4 fruit fly cellular contexts compared by ENCODE assay signal in genomic region chr2L:3562435-3562834, dm6.
A peak's percentile ranks its signal among the peaks of the same experiment; 100 is the strongest.
TF ChIP-seq lines count a peak whose summit lies in the region.

No protein-coding gene starts in this region.

- no peak for TF ChIP-seq CTCF in whole organism, embryonic (GFP tag; optimal IDR thresholded peaks at IDR 0.05; lab: Kevin White, UChicago)

TF ChIP-seq in whole organism, embryonic, 481 proteins besides CTCF, POLR2A, EP300 and RAD21:
- TF ChIP-seq ssp (GFP tag; IDR thresholded peaks at IDR 0.05; lab: Robert Waterston, UW) (no peak), CG8924 (tag; optimal IDR thresholded peaks at IDR 0.05; lab: Kevin White, UChicago) (no peak), usp (GFP tag; optimal IDR thresholded peaks at IDR 0.05; lab: Kevin White, UChicago) (no peak), vnd (GFP tag; IDR thresholded peaks at IDR 0.05; lab: Robert Waterston, UW; ENCODE audit: partially characterized antibody) (no peak), CG12219 (GFP tag; optimal IDR thresholded peaks at IDR 0.05; lab: Kevin White, UChicago) (no peak), CG34224 (GFP tag; IDR thresholded peaks at IDR 0.05; lab: Robert Waterston, UW; ENCODE audit: partially characterized antibody) (no peak), bsh (GFP tag; optimal IDR thresholded peaks at IDR 0.05; lab: Kevin White, UChicago) (peak in 1 of 2 experiments; percentile 3), CG17361 (GFP tag; IDR thresholded peaks at IDR 0.05; lab: Robert Waterston, UW) (peak; percentile 57; the same call in 1 of the 3 replicates), B-H1 (GFP tag; IDR thresholded peaks at IDR 0.05; lab: Robert Waterston, UW) (no peak), CG10543 (GFP tag; optimal IDR thresholded peaks at IDR 0.05; lab: Kevin White, UChicago) (no peak)

TF ChIP-seq in whole organism, prepupa, 60 proteins besides CTCF, POLR2A, EP300 and RAD21 (continues in another document):
- TF ChIP-seq CG11294 (GFP tag; IDR thresholded peaks at IDR 0.05; lab: Robert Waterston, UW) = no peak
- TF ChIP-seq CG11762 (GFP tag; optimal IDR thresholded peaks at IDR 0.05; lab: Kevin White, UChicago; ENCODE audit: insufficient read depth) = no peak
- no peak for TF ChIP-seq Hr4 (GFP tag; optimal IDR thresholded peaks at IDR 0.05; lab: Kevin White, UChicago)
- TF ChIP-seq CG4318 (GFP tag; optimal IDR thresholded peaks at IDR 0.05; lab: Kevin White, UChicago) = no peak
- peak; percentile 14 for TF ChIP-seq CG34406 (GFP tag; optimal IDR thresholded peaks at IDR 0.05; lab: Kevin White, UChicago)
- TF ChIP-seq Sox14 (GFP tag; optimal IDR thresholded peaks at IDR 0.05; lab: Kevin White, UChicago) = peak; percentile 49
- TF ChIP-seq CG8119 (GFP tag; IDR thresholded peaks at IDR 0.05; lab: Robert Waterston, UW) = no peak
- TF ChIP-seq CG7368 (GFP tag; optimal IDR thresholded peaks at IDR 0.05; lab: Kevin White, UChicago) = no peak
- TF ChIP-seq CG6163 (GFP tag; IDR thresholded peaks at IDR 0.05; lab: Robert Waterston, UW) = no peak
- peak; percentile 46 for TF ChIP-seq OdsH (GFP tag; optimal IDR thresholded peaks at IDR 0.05; lab: Kevin White, UChicago)
- peak; percentile 38 for TF ChIP-seq Met (GFP tag; optimal IDR thresholded peaks at IDR 0.05; lab: Kevin White, UChicago)
- TF ChIP-seq cyc (GFP tag; optimal IDR thresholded peaks at IDR 0.05; lab: Kevin White, UChicago) = peak; percentile 36
- TF ChIP-seq CG6792 (GFP tag; optimal IDR thresholded peaks at IDR 0.05; lab: Kevin White, UChicago) = peak; percentile 44
- TF ChIP-seq CG3032 (tag; optimal IDR thresholded peaks at IDR 0.05; lab: Kevin White, UChicago) = peak; percentile 64
- TF ChIP-seq CG11902 (GFP tag; optimal IDR thresholded peaks at IDR 0.05; lab: Kevin White, UChicago) = peak; percentile 9
- TF ChIP-seq Smox (GFP tag; optimal IDR thresholded peaks at IDR 0.05; lab: Kevin White, UChicago) = peak; percentile 8
- TF ChIP-seq pdm3 (GFP tag; optimal IDR thresholded peaks at IDR 0.05; lab: Kevin White, UChicago) = peak; percentile 58
- peak; percentile 41 for TF ChIP-seq topi (GFP tag; optimal IDR thresholded peaks at IDR 0.05; lab: Kevin White, UChicago)
- TF ChIP-seq fkh (GFP tag; optimal IDR thresholded peaks at IDR 0.05; lab: Kevin White, UChicago) = no peak
- peak; percentile 30 to 39 for TF ChIP-seq ss (GFP tag; optimal IDR thresholded peaks at IDR 0.05; lab: Kevin White, UChicago)
- TF ChIP-seq acj6 (GFP tag; optimal IDR thresholded peaks at IDR 0.05; lab: Kevin White, UChicago) = peak; percentile 20
- TF ChIP-seq esn (GFP tag; optimal IDR thresholded peaks at IDR 0.05; lab: Kevin White, UChicago) = peak; percentile 46
- TF ChIP-seq fd85E (GFP tag; optimal IDR thresholded peaks at IDR 0.05; lab: Kevin White, UChicago) = no peak
- peak; percentile 58 for TF ChIP-seq dsx (GFP tag; optimal IDR thresholded peaks at IDR 0.05; lab: Kevin White, UChicago; ENCODE audit: poor library complexity, severe bottlenecking)
- peak; percentile 41 for TF ChIP-seq Eip75B (GFP tag; optimal IDR thresholded peaks at IDR 0.05; lab: Kevin White, UChicago)
- peak; percentile 24 for TF ChIP-seq Ets21C (GFP tag; optimal IDR thresholded peaks at IDR 0.05; lab: Kevin White, UChicago)
- peak; percentile 4 for TF ChIP-seq vri (GFP tag; optimal IDR thresholded peaks at IDR 0.05; lab: Kevin White, UChicago)

TF ChIP-seq in whole organism, pupa, 21 proteins besides CTCF, POLR2A, EP300 and RAD21:
- TF ChIP-seq CG34367 (tag; optimal IDR thresholded peaks at IDR 0.05; lab: Kevin White, UChicago) = peak; percentile 50
- TF ChIP-seq gl (tag; optimal IDR thresholded peaks at IDR 0.05; lab: Kevin White, UChicago) = no peak
- TF ChIP-seq fd96Ca (GFP tag; IDR thresholded peaks at IDR 0.05; lab: Robert Waterston, UW) = peak; percentile 44; the same call in 1 of the 3 replicates
- TF ChIP-seq D1 (tag; optimal IDR thresholded peaks at IDR 0.05; lab: Kevin White, UChicago) = no peak
- peak; percentile 68 for TF ChIP-seq CG8159 (tag; optimal IDR thresholded peaks at IDR 0.05; lab: Kevin White, UChicago)
- peak; percentile 27 for TF ChIP-seq CG13204 (GFP tag; optimal IDR thresholded peaks at IDR 0.05; lab: Kevin White, UChicago)
- TF ChIP-seq CG9948 (tag; optimal IDR thresholded peaks at IDR 0.05; lab: Kevin White, UChicago) = peak; percentile 62
- no peak for TF ChIP-seq EcR (GFP tag; optimal IDR thresholded peaks at IDR 0.05; lab: Kevin White, UChicago)
- TF ChIP-seq Pif1A (GFP tag; optimal IDR thresholded peaks at IDR 0.05; lab: Kevin White, UChicago) = peak; percentile 29
- no peak for TF ChIP-seq CG32121 (GFP tag; IDR thresholded peaks at IDR 0.05; lab: Robert Waterston, UW)
- peak; percentile 9 for TF ChIP-seq Pif1B (GFP tag; optimal IDR thresholded peaks at IDR 0.05; lab: Kevin White, UChicago)
- no peak for TF ChIP-seq CG12605 (GFP tag; IDR thresholded peaks at IDR 0.05; lab: Robert Waterston, UW)
- TF ChIP-seq CG15710 (tag; optimal IDR thresholded peaks at IDR 0.05; lab: Kevin White, UChicago) = peak; percentile 67
- TF ChIP-seq CG17806 (tag; optimal IDR thresholded peaks at IDR 0.05; lab: Kevin White, UChicago) = peak; percentile 62
- no peak for TF ChIP-seq CG10348 (GFP tag; IDR thresholded peaks at IDR 0.05; lab: Robert Waterston, UW)
- peak; percentile 50 for TF ChIP-seq CG8301 (tag; optimal IDR thresholded peaks at IDR 0.05; lab: Kevin White, UChicago)
- peak; percentile 60 for TF ChIP-seq CG14655 (GFP tag; optimal IDR thresholded peaks at IDR 0.05; lab: Kevin White, UChicago)

TF ChIP-seq in whole organism, wandering third instar larva, 38 proteins besides CTCF, POLR2A, EP300 and RAD21:
- TF ChIP-seq tai (GFP tag; optimal IDR thresholded peaks at IDR 0.05; lab: Kevin White, UChicago) (no peak), fru (GFP tag; optimal IDR thresholded peaks at IDR 0.05; lab: Kevin White, UChicago) (peak; percentile 52), h (GFP tag; optimal IDR thresholded peaks at IDR 0.05; lab: Kevin White, UChicago) (peak; percentile 34), ey (GFP tag; optimal IDR thresholded peaks at IDR 0.05; lab: Kevin White, UChicago) (peak; percentile 46), HLH106 (tag; optimal IDR thresholded peaks at IDR 0.05; lab: Kevin White, UChicago) (peak; percentile 32), Rel (GFP tag; optimal IDR thresholded peaks at IDR 0.05; lab: Kevin White, UChicago) (no peak), Rel (tag; optimal IDR thresholded peaks at IDR 0.05; lab: Kevin White, UChicago) (no peak), br (GFP tag; optimal IDR thresholded peaks at IDR 0.05; lab: Kevin White, UChicago) (peak; percentile 25), brk (GFP tag; optimal IDR thresholded peaks at IDR 0.05; lab: Kevin White, UChicago) (no peak), psq (GFP tag; optimal IDR thresholded peaks at IDR 0.05; lab: Kevin White, UChicago) (peak; percentile 36), foxo (GFP tag; optimal IDR thresholded peaks at IDR 0.05; lab: Kevin White, UChicago) (peak in 1 of 2 experiments; percentile 33), Vsx2 (GFP tag; optimal IDR thresholded peaks at IDR 0.05; lab: Kevin White, UChicago; ENCODE audit: partially characterized antibody) (no peak), Hnf4 (GFP tag; optimal IDR thresholded peaks at IDR 0.05; lab: Kevin White, UChicago) (peak; percentile 8), woc (GFP tag; optimal IDR thresholded peaks at IDR 0.05; lab: Kevin White, UChicago) (peak; percentile 25), rgr (GFP tag; optimal IDR thresholded peaks at IDR 0.05; lab: Kevin White, UChicago) (peak; percentile 21), usp (GFP tag; optimal IDR thresholded peaks at IDR 0.05; lab: Kevin White, UChicago) (no peak), Sp1 (GFP tag; optimal IDR thresholded peaks at IDR 0.05; lab: Kevin White, UChicago) (peak; percentile 1)

Comparison
In these comparisons a context has a peak if more than half of its experiments do, and no peak if none do; other contexts are left out.
1. Of the 7 proteins assayed by ChIP-seq in both whole organism, embryonic and whole organism, prepupa: peak only in whole organism, embryonic: none; only in whole organism, prepupa: Hr39 and Sox102F; in both: none; in neither: 5.